Worm (Caenorhabditis elegans): ENCODE results near the gene Y37D8A.16.

DNA sequence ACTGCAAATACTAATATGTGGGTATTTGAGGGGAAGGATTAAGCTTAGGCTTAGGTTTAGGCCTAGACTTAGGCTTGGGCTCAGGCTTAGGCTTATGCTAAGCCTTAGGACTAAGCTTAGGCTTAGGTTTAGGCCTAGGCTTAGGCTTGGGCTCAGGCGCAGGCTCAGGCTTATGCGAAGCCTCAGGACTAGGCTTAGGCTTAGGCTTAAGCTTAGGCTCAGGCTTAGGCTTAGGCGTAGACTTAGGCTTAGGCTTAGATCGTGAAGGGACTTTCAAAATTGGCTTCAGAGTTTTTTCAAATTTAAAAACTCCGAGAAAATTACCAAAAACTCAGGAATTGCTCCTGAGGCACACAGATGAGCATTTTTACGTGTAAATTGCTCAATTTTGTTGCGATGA, 26.6 kb upstream of the Y37D8A.16 start:
- TF ChIP-seq nhr-232 (tag; optimal IDR thresholded peaks at IDR 0.05) (no peak), pqm-1 (tag; optimal IDR thresholded peaks at IDR 0.05) (no peak), tbx-2 (tag; optimal IDR thresholded peaks at IDR 0.05) (no peak), nhr-11 (tag; optimal IDR thresholded peaks at IDR 0.05) (no peak), hlh-30 (tag; optimal IDR thresholded peaks at IDR 0.05; ENCODE audit: insufficient read depth) (no peak)
